Fruit fly (Drosophila melanogaster) whole organism, embryonic: ENCODE measurements around the gene Acp29AB.

Experiments used
- Awh ChIP-seq: fragments of 200-800 bp; sonication (Bioruptor generic); IDR thresholded peaks from 2 replicates; pipeline ENCODE4, ENCODE4 v1.3.6; 2022; ENCODE audit warnings: missing biosample characterization, missing genetic modification characterization
- Blimp-1 ChIP-seq: fragments of 200-800 bp; sonication (Bioruptor generic); optimal IDR thresholded peaks from 3 replicates; lab custom pipeline; 2018; ENCODE audit warnings: missing biosample characterization, missing genetic modification characterization, mild to moderate bottlenecking, moderate library complexity, missing genetic modification reagents
- C15 ChIP-seq: fragments of 200-800 bp; sonication (Bioruptor generic); IDR thresholded peaks from 3 replicates; pipeline ENCODE4 v1.3.6; 2022; ENCODE audit warnings: missing biosample characterization, missing genetic modification characterization
- CG12744 ChIP-seq: fragments of 200-800 bp; sonication (Bioruptor generic); optimal IDR thresholded peaks from 2 replicates; lab custom pipeline; 2016; ENCODE audit warnings: missing biosample characterization, missing genetic modification characterization
- CG12942 ChIP-seq: fragments of 200-800 bp; sonication (Bioruptor generic); optimal IDR thresholded peaks from 3 replicates; lab custom pipeline; 2016; ENCODE audit warnings: missing biosample characterization, missing genetic modification characterization
- CG14667 ChIP-seq: fragments of 200-800 bp; sonication (Bioruptor generic); IDR thresholded peaks from 2 replicates; pipeline ENCODE4 v1.3.6; 2022; ENCODE audit warnings: missing biosample characterization, missing genetic modification characterization
- CG14860 ChIP-seq: fragments of 200-800 bp; sonication (Bioruptor generic); IDR thresholded peaks from 3 replicates; pipeline ENCODE4 v1.3.6; 2022; ENCODE audit warnings: missing biosample characterization, missing genetic modification characterization; ENCODE audit not compliant: partially characterized antibody
- CG16779 ChIP-seq: fragments of 200-800 bp; sonication (Bioruptor generic); IDR thresholded peaks from 2 replicates; pipeline ENCODE4 v1.3.6; 2022; ENCODE audit warnings: missing biosample characterization, missing genetic modification characterization
- CG17802 ChIP-seq: fragments of 200-800 bp; sonication (Bioruptor generic); optimal IDR thresholded peaks from 2 replicates; lab custom pipeline; 2018; ENCODE audit warnings: missing biosample characterization, mild to moderate bottlenecking, missing genetic modification characterization, moderate library complexity
- CG18599 ChIP-seq: fragments of 200-800 bp; sonication (Bioruptor generic); optimal IDR thresholded peaks from 3 replicates; lab custom pipeline; 2017; ENCODE audit warnings: missing biosample characterization, missing genetic modification characterization, mild to moderate bottlenecking, moderate library complexity, missing genetic modification reagents
- CG2116 ChIP-seq: fragments of 200-800 bp; sonication (Bioruptor generic); optimal IDR thresholded peaks from 3 replicates; lab custom pipeline; 2018; ENCODE audit warnings: missing biosample characterization, mild to moderate bottlenecking, missing genetic modification characterization
- CG31388 ChIP-seq: fragments of 200-800 bp; sonication (Bioruptor generic); optimal IDR thresholded peaks from 2 replicates; lab custom pipeline; 2016; ENCODE audit warnings: missing biosample characterization, missing genetic modification characterization
- CG34376 ChIP-seq: fragments of 200-800 bp; sonication (Bioruptor generic); optimal IDR thresholded peaks from 2 replicates; lab custom pipeline; 2018; ENCODE audit warnings: missing biosample characterization, mild to moderate bottlenecking, missing genetic modification characterization
- CG4282 ChIP-seq: fragments of 200-800 bp; sonication (Bioruptor generic); optimal IDR thresholded peaks from 2 replicates; lab custom pipeline; 2016; ENCODE audit warnings: missing biosample characterization, missing genetic modification characterization
- CG5953 ChIP-seq: fragments of 200-800 bp; sonication (Bioruptor generic); IDR thresholded peaks from 2 replicates; pipeline ENCODE4 v1.3.6; 2022; ENCODE audit warnings: missing biosample characterization, missing genetic modification characterization
- CG6765 ChIP-seq: fragments of 200-800 bp; sonication (Bioruptor generic); optimal IDR thresholded peaks from 3 replicates; lab custom pipeline; 2017; ENCODE audit warnings: missing biosample characterization, mild to moderate bottlenecking, missing genetic modification characterization
- CG7745 ChIP-seq: fragments of 200-800 bp; sonication (Bioruptor generic); optimal IDR thresholded peaks from 2 replicates; lab custom pipeline; 2018; ENCODE audit warnings: missing biosample characterization, mild to moderate bottlenecking, missing genetic modification characterization, moderate library complexity
- CG7928 ChIP-seq: fragments of 200-800 bp; sonication (Bioruptor generic); optimal IDR thresholded peaks from 2 replicates; lab custom pipeline; 2017; ENCODE audit warnings: missing biosample characterization, mild to moderate bottlenecking, missing genetic modification characterization
- CG8281 ChIP-seq: fragments of 200-800 bp; sonication (Bioruptor generic); optimal IDR thresholded peaks from 2 replicates; lab custom pipeline; 2018; ENCODE audit warnings: missing biosample characterization, mild to moderate bottlenecking, missing genetic modification characterization, moderate library complexity
- CG8388 ChIP-seq: fragments of 200-800 bp; sonication (Bioruptor generic); optimal IDR thresholded peaks from 2 replicates; lab custom pipeline; 2019; ENCODE audit warnings: missing biosample characterization, mild to moderate bottlenecking, missing genetic modification characterization, moderate library complexity
- CG9437 ChIP-seq: fragments of 200-800 bp; sonication (Bioruptor generic); optimal IDR thresholded peaks from 2 replicates; lab custom pipeline; 2018; ENCODE audit warnings: missing biosample characterization, mild to moderate bottlenecking, missing genetic modification characterization
- Fer2 ChIP-seq: fragments of 200-800 bp; sonication (Bioruptor generic); optimal IDR thresholded peaks from 2 replicates; lab custom pipeline; 2018; ENCODE audit warnings: missing biosample characterization, mild to moderate bottlenecking, missing genetic modification characterization, moderate library complexity
- H15 ChIP-seq: fragments of 200-800 bp; sonication (Bioruptor generic); IDR thresholded peaks from 3 replicates; pipeline ENCODE4 v1.3.6; 2022; ENCODE audit warnings: missing biosample characterization, missing genetic modification characterization
- HmgD ChIP-seq: fragments of 200-800 bp; sonication (Bioruptor generic); optimal IDR thresholded peaks from 3 replicates; lab custom pipeline; 2016; ENCODE audit warnings: missing biosample characterization, missing genetic modification characterization
- Hmr ChIP-seq: fragments of 200-800 bp; sonication (Bioruptor generic); optimal IDR thresholded peaks from 3 replicates; lab custom pipeline; 2017; ENCODE audit warnings: mild to moderate bottlenecking, missing biosample characterization, missing genetic modification reagents, missing genetic modification characterization
- Kr ChIP-seq: fragments of 200-800 bp; sonication (Bioruptor generic); optimal IDR thresholded peaks from 2 replicates; lab custom pipeline; 2017; ENCODE audit warnings: missing biosample characterization, mild to moderate bottlenecking, missing genetic modification characterization
- MBD-R2 ChIP-seq: fragments of 200-800 bp; sonication (Bioruptor generic); IDR thresholded peaks from 2 replicates; pipeline ENCODE4 v1.3.6; 2022; ENCODE audit warnings: missing biosample characterization, missing genetic modification characterization
- Mes4 ChIP-seq: fragments of 200-800 bp; sonication (Bioruptor generic); optimal IDR thresholded peaks from 2 replicates; lab custom pipeline; 2016; ENCODE audit warnings: missing biosample characterization, missing genetic modification characterization
- Opbp ChIP-seq: fragments of 200-800 bp; sonication (Bioruptor generic); IDR thresholded peaks from 3 replicates; pipeline ENCODE4 v1.3.6; 2022; ENCODE audit warnings: missing biosample characterization, missing genetic modification characterization; ENCODE audit not compliant: partially characterized antibody
- Rx ChIP-seq: fragments of 200-800 bp; sonication (Bioruptor generic); IDR thresholded peaks from 2 replicates; pipeline ENCODE4 v1.3.6; 2022; ENCODE audit warnings: missing biosample characterization, missing genetic modification characterization
- Side ChIP-seq: fragments of 200-800 bp; sonication (Bioruptor generic); optimal IDR thresholded peaks from 2 replicates; lab custom pipeline; 2016; ENCODE audit warnings: missing biosample characterization, missing genetic modification characterization
- Sry-δ ChIP-seq: fragments of 200-800 bp; sonication (Bioruptor generic); optimal IDR thresholded peaks from 2 replicates; lab custom pipeline; 2016; ENCODE audit warnings: missing biosample characterization, missing genetic modification characterization
- Taf1 ChIP-seq: fragments of 200-800 bp; sonication (Bioruptor generic); IDR thresholded peaks from 2 replicates; pipeline ENCODE4 v1.3.6; 2022; ENCODE audit warnings: missing biosample characterization, missing genetic modification characterization
- Tbp ChIP-seq: fragments of >200 bp; optimal IDR thresholded peaks from 2 replicates; lab custom pipeline; 2018; ENCODE audit warnings: missing biosample characterization, missing genetic modification characterization
- ap ChIP-seq: fragments of 200-800 bp; sonication (Bioruptor generic); IDR thresholded peaks from 2 replicates; pipeline ENCODE4 v1.3.6; 2022; ENCODE audit warnings: missing biosample characterization, missing genetic modification characterization
- bab2 ChIP-seq: fragments of 200-800 bp; sonication (Bioruptor generic); optimal IDR thresholded peaks from 2 replicates; lab custom pipeline; 2016; ENCODE audit warnings: missing biosample characterization, missing genetic modification characterization
- bigmax ChIP-seq: fragments of 200-800 bp; sonication (Bioruptor generic); optimal IDR thresholded peaks from 2 replicates; lab custom pipeline; 2018; ENCODE audit warnings: missing biosample characterization, mild to moderate bottlenecking, missing genetic modification characterization
- cas ChIP-seq: fragments of 200-800 bp; sonication (Bioruptor generic); IDR thresholded peaks from 2 replicates; pipeline ENCODE4 v1.3.6; 2022; ENCODE audit warnings: missing biosample characterization, missing genetic modification characterization
- chif ChIP-seq, 2 experiments: fragments of 200-800 bp; sonication (Bioruptor generic); optimal IDR thresholded peaks; 3 replicates each; lab custom pipeline; 2016; ENCODE audit warnings: missing biosample characterization in 2 of 2, missing genetic modification characterization in 2 of 2
- ems ChIP-seq: fragments of 200-800 bp; sonication (Bioruptor generic); optimal IDR thresholded peaks from 3 replicates; lab custom pipeline; 2016; ENCODE audit warnings: missing biosample characterization, missing genetic modification characterization
- inv ChIP-seq: fragments of 200-800 bp; sonication (Bioruptor generic); IDR thresholded peaks from 2 replicates; pipeline ENCODE4 v1.3.6; 2022; ENCODE audit warnings: missing biosample characterization, missing genetic modification characterization; ENCODE audit not compliant: partially characterized antibody
- kah ChIP-seq: fragments of 200-800 bp; sonication (Bioruptor generic); optimal IDR thresholded peaks from 2 replicates; lab custom pipeline; 2018; ENCODE audit warnings: missing biosample characterization, mild to moderate bottlenecking, missing genetic modification characterization
- ken ChIP-seq: fragments of 200-800 bp; sonication (Bioruptor generic); IDR thresholded peaks from 3 replicates; pipeline ENCODE4 v1.3.6; 2022; ENCODE audit warnings: missing biosample characterization, missing genetic modification characterization
- sens-2 ChIP-seq: fragments of 200-800 bp; sonication (Bioruptor generic); IDR thresholded peaks from 2 replicates; pipeline ENCODE4 v1.3.6; 2022; ENCODE audit warnings: missing biosample characterization, missing genetic modification characterization
- slbo ChIP-seq: fragments of 200-800 bp; sonication (Bioruptor generic); IDR thresholded peaks from 2 replicates; pipeline ENCODE4 v1.3.6; 2022; ENCODE audit warnings: missing biosample characterization, missing genetic modification characterization
- tin ChIP-seq: fragments of 200-800 bp; sonication (Bioruptor generic); optimal IDR thresholded peaks from 3 replicates; lab custom pipeline; 2016; ENCODE audit warnings: missing biosample characterization, missing genetic modification characterization

The Acp29AB gene

dm6 chr2L:8370364-8371326 is 22.4 kb downstream of the Acp29AB start, which contains the start of gene CG17292 (continued):
- TF ChIP-seq CG7928 (GFP tag; lab: Kevin White, UChicago) (peak; percentile 28), CG12744 (GFP tag; lab: Kevin White, UChicago) (no peak), CG7745 (tag; lab: Kevin White, UChicago) (no peak), ap (0 out of 2 replicates have a peak, but pooled peaks have one; percentile 39), CG18599 (GFP tag; lab: Kevin White, UChicago) (peak; percentile 56), MBD-R2 (GFP tag; lab: Robert Waterston, UW) (peak; percentile 67), Tbp (GFP tag; lab: Kevin White, UChicago) (no peak), cas (GFP tag; lab: Robert Waterston, UW) (peak; percentile 40; the same call in 1 of the 2 replicates), CG8281 (tag; lab: Kevin White, UChicago) (no peak), ems (GFP tag; lab: Kevin White, UChicago) (peak; percentile 46), chif (GFP tag; optimal IDR thresholded peaks at IDR 0.05; lab: Kevin White, UChicago) (no peak), CG31388 (GFP tag; lab: Kevin White, UChicago) (no peak), inv (GFP tag; lab: Robert Waterston, UW) (peak; percentile 85), Fer2 (tag; lab: Kevin White, UChicago) (no peak), CG14860 (GFP tag; lab: Robert Waterston, UW) (peak; percentile 80), CG9437 (GFP tag; lab: Kevin White, UChicago) (no peak), CG8388 (GFP tag; lab: Kevin White, UChicago) (no peak), Awh (GFP tag; lab: Robert Waterston, UW) (peak; percentile 77; the same call in 1 of the 2 replicates), Side (GFP tag; lab: Kevin White, UChicago) (peak; percentile 43), CG16779 (peak; percentile 84), Blimp-1 (GFP tag; lab: Kevin White, UChicago) (peak; percentile 32), bab2 (GFP tag; lab: Kevin White, UChicago) (no peak), bigmax (no peak), tin (GFP tag; lab: Kevin White, UChicago) (no peak)

dm6 chr2L:8365701-8366643 is 27.1 kb downstream of the Acp29AB start, which contains the start of gene Pp2A-29B:
Pp2A-29B (plus strand) TSS chr2L:8366038.
- TF ChIP-seq CG12942 (GFP tag; lab: Kevin White, UChicago), result no peak
- no peak for TF ChIP-seq Mes4 (GFP tag; lab: Kevin White, UChicago)
- peak; percentile 4 for TF ChIP-seq Hmr (GFP tag; lab: Kevin White, UChicago)
- TF ChIP-seq Rx, result no peak
- no peak for TF ChIP-seq Kr (GFP tag; lab: Kevin White, UChicago)
- no peak for TF ChIP-seq CG4282 (GFP tag; lab: Kevin White, UChicago)
- no peak for TF ChIP-seq Taf1 (GFP tag; lab: Robert Waterston, UW)
- no peak for TF ChIP-seq Blimp-1 (GFP tag; lab: Kevin White, UChicago)
- TF ChIP-seq CG14667 (GFP tag; lab: Robert Waterston, UW), result no peak
- no peak for TF ChIP-seq HmgD (GFP tag; lab: Kevin White, UChicago)
- TF ChIP-seq slbo (GFP tag; lab: Robert Waterston, UW), result peak; percentile 56; the same call in 1 of the 2 replicates
- TF ChIP-seq CG34376 (GFP tag; lab: Kevin White, UChicago), result peak; percentile 21
- TF ChIP-seq kah, result no peak
- no peak for TF ChIP-seq CG6765 (GFP tag; lab: Kevin White, UChicago)
- TF ChIP-seq ken (GFP tag; lab: Robert Waterston, UW), result no peak
- TF ChIP-seq Sry-δ, result peak; percentile 92
- TF ChIP-seq H15 (GFP tag; lab: Robert Waterston, UW), result no peak
- peak; percentile 96 for TF ChIP-seq Opbp
- TF ChIP-seq C15, result no peak
- TF ChIP-seq CG5953 (GFP tag; lab: Robert Waterston, UW), result no peak
- TF ChIP-seq sens-2 (GFP tag; lab: Robert Waterston, UW), result no peak
- no peak for TF ChIP-seq CG17802 (tag; lab: Kevin White, UChicago)
- peak; percentile 91 for TF ChIP-seq CG2116 (GFP tag; lab: Kevin White, UChicago)
